Worm (Caenorhabditis elegans): ENCODE data around the gene glr-2.

ce11 chrIII:7106854-7107253, 37.9 kb downstream of the glr-2 start:
- TF ChIP-seq ceh-36 (tag; optimal IDR thresholded peaks at IDR 0.05): no peak
- no peak for TF ChIP-seq tbx-11 (GFP tag; IDR thresholded peaks at IDR 0.05)
- TF ChIP-seq ama-1 (optimal IDR thresholded peaks at IDR 0.05): no peak
- no peak for TF ChIP-seq tbx-37 (GFP tag; conservative IDR thresholded peaks at IDR 0.05)
- TF ChIP-seq ets-7 (tag; optimal IDR thresholded peaks at IDR 0.05): no peak
- TF ChIP-seq flt-1 (GFP tag; IDR thresholded peaks at IDR 0.05): no peak
- TF ChIP-seq tra-4 (tag; optimal IDR thresholded peaks at IDR 0.05): no peak
- no peak for TF ChIP-seq aly-1 (tag; optimal IDR thresholded peaks at IDR 0.05)
- TF ChIP-seq pes-1 (GFP tag; IDR thresholded peaks at IDR 0.05): no peak
- TF ChIP-seq hnd-1 (tag; optimal IDR thresholded peaks at IDR 0.05): no peak
- TF ChIP-seq hmg-4 (GFP tag; optimal IDR thresholded peaks at IDR 0.05): no peak
- no peak for TF ChIP-seq sea-1 (GFP tag; conservative IDR thresholded peaks at IDR 0.05)

Measured in whole organism, early embryonic.